Fruit fly (Drosophila melanogaster) whole organism, embryonic: ENCODE measurements around the gene CG32333.

Source experiments
- CG12744 ChIP-seq: fragments of 200-800 bp; sonication (Bioruptor generic); optimal IDR thresholded peaks from 2 replicates; lab custom pipeline; 2016; ENCODE audit warnings: missing biosample characterization, missing genetic modification characterization
- CG14667 ChIP-seq: fragments of 200-800 bp; sonication (Bioruptor generic); IDR thresholded peaks from 2 replicates; pipeline ENCODE4 v1.3.6; 2022; ENCODE audit warnings: missing biosample characterization, missing genetic modification characterization
- CG15601 ChIP-seq: fragments of 200-800 bp; sonication (Bioruptor generic); optimal IDR thresholded peaks from 3 replicates; lab custom pipeline; 2019; ENCODE audit warnings: missing biosample characterization, mild to moderate bottlenecking, missing genetic modification characterization, moderate library complexity
- CG2129 ChIP-seq: fragments of 200-800 bp; sonication (Bioruptor generic); IDR thresholded peaks from 2 replicates; pipeline ENCODE4 v1.3.6; 2022; ENCODE audit warnings: missing biosample characterization, missing genetic modification characterization; ENCODE audit not compliant: partially characterized antibody
- CG2202 ChIP-seq: fragments of 200-800 bp; sonication (Bioruptor generic); optimal IDR thresholded peaks from 2 replicates; lab custom pipeline; 2018; ENCODE audit warnings: missing biosample characterization, mild to moderate bottlenecking, missing genetic modification characterization
- CG6683 ChIP-seq: fragments of 200-800 bp; sonication (Bioruptor generic); optimal IDR thresholded peaks from 2 replicates; lab custom pipeline; 2017; ENCODE audit warnings: missing biosample characterization, mild to moderate bottlenecking, missing genetic modification characterization, missing genetic modification reagents
- CG7928 ChIP-seq: fragments of 200-800 bp; sonication (Bioruptor generic); optimal IDR thresholded peaks from 2 replicates; lab custom pipeline; 2017; ENCODE audit warnings: missing biosample characterization, mild to moderate bottlenecking, missing genetic modification characterization
- CG8765 ChIP-seq: fragments of 200-800 bp; sonication (Bioruptor generic); IDR thresholded peaks from 2 replicates; pipeline ENCODE4 v1.3.6; 2022; ENCODE audit warnings: missing biosample characterization, missing genetic modification characterization
- Camta ChIP-seq: fragments of 200-800 bp; sonication (Bioruptor generic); optimal IDR thresholded peaks from 2 replicates; lab custom pipeline; 2016; ENCODE audit warnings: missing biosample characterization, missing genetic modification characterization
- Dek ChIP-seq: fragments of 200-800 bp; sonication (Bioruptor generic); optimal IDR thresholded peaks from 3 replicates; lab custom pipeline; 2019; ENCODE audit warnings: missing biosample characterization, mild to moderate bottlenecking, missing genetic modification characterization, moderate library complexity
- Dp ChIP-seq: fragments of 200-800 bp; sonication (Bioruptor generic); optimal IDR thresholded peaks from 2 replicates; lab custom pipeline; 2018; ENCODE audit warnings: missing biosample characterization, mild to moderate bottlenecking, missing genetic modification characterization, moderate library complexity
- Eip74EF ChIP-seq, 2 experiments: fragments of 200-800 bp in 1 of 2; fragments of >200 bp in 1 of 2; sonication (Bioruptor generic) in 1 of 2; optimal IDR thresholded peaks; 2 replicates each; lab custom pipeline; 2017 to 2019; ENCODE audit warnings: missing biosample characterization in 2 of 2, missing genetic modification characterization in 2 of 2, mild to moderate bottlenecking in 1 of 2, moderate library complexity in 1 of 2
- Elba2 ChIP-seq: fragments of 200-800 bp; sonication (Bioruptor generic); optimal IDR thresholded peaks from 3 replicates; lab custom pipeline; 2016; ENCODE audit warnings: missing biosample characterization, missing genetic modification characterization
- Ets97D ChIP-seq: fragments of 200-800 bp; sonication (Bioruptor generic); optimal IDR thresholded peaks from 3 replicates; lab custom pipeline; 2016; ENCODE audit warnings: missing biosample characterization, missing genetic modification characterization
- GATAe ChIP-seq: fragments of 200-800 bp; sonication (Bioruptor generic); conservative IDR thresholded peaks from 2 replicates; pipeline ENCODE4 v1.3.6; 2022; ENCODE audit warnings: missing biosample characterization, missing genetic modification characterization
- Gug ChIP-seq: fragments of 200-800 bp; sonication (Bioruptor generic); IDR thresholded peaks from 4 replicates; pipeline ENCODE4 v1.3.6; 2022; ENCODE audit warnings: missing biosample characterization, missing genetic modification characterization
- Meics ChIP-seq: fragments of 200-800 bp; sonication (Bioruptor generic); optimal IDR thresholded peaks from 2 replicates; lab custom pipeline; 2017; ENCODE audit warnings: missing biosample characterization, mild to moderate bottlenecking, missing genetic modification characterization
- PHDP ChIP-seq: fragments of 200-800 bp; sonication (Bioruptor generic); optimal IDR thresholded peaks from 3 replicates; lab custom pipeline; 2018; ENCODE audit warnings: missing biosample characterization, mild to moderate bottlenecking, missing genetic modification characterization, moderate library complexity
- Scr ChIP-seq: fragments of 200-800 bp; sonication (Bioruptor generic); IDR thresholded peaks from 2 replicates; pipeline ENCODE4 v1.3.6; 2022; ENCODE audit warnings: missing biosample characterization, missing genetic modification characterization; ENCODE audit not compliant: partially characterized antibody
- Spps ChIP-seq: fragments of 200-800 bp; sonication (Bioruptor generic); optimal IDR thresholded peaks from 2 replicates; lab custom pipeline; 2018; ENCODE audit warnings: missing biosample characterization, mild to moderate bottlenecking, missing genetic modification characterization
- Usf ChIP-seq: fragments of 200-800 bp; sonication (Bioruptor generic); optimal IDR thresholded peaks from 2 replicates; lab custom pipeline; 2017; ENCODE audit warnings: missing genotype, missing biosample characterization, missing genetic modification characterization
- Xbp1 ChIP-seq: fragments of 200-800 bp; sonication (Bioruptor generic); optimal IDR thresholded peaks from 3 replicates; lab custom pipeline; 2016; ENCODE audit warnings: missing biosample characterization, mild to moderate bottlenecking, missing genetic modification characterization
- YL-1 ChIP-seq: fragments of 200-800 bp; sonication (Bioruptor generic); optimal IDR thresholded peaks from 3 replicates; lab custom pipeline; 2017; ENCODE audit warnings: missing biosample characterization, mild to moderate bottlenecking, missing genetic modification characterization
- ab ChIP-seq: fragments of 200-800 bp; sonication (Bioruptor generic); optimal IDR thresholded peaks from 2 replicates; lab custom pipeline; 2016; ENCODE audit warnings: missing biosample characterization, missing genetic modification characterization
- br ChIP-seq: fragments of >200 bp; optimal IDR thresholded peaks from 2 replicates; lab custom pipeline; 2017
- cg ChIP-seq: fragments of 200-800 bp; sonication (Bioruptor generic); optimal IDR thresholded peaks from 3 replicates; lab custom pipeline; 2019; ENCODE audit warnings: missing biosample characterization, mild to moderate bottlenecking, missing genetic modification characterization, moderate library complexity
- chm ChIP-seq: fragments of 200-800 bp; sonication (Bioruptor generic); IDR thresholded peaks from 2 replicates; pipeline ENCODE4 v1.3.6; 2022; ENCODE audit warnings: missing biosample characterization, missing genetic modification characterization
- ci ChIP-seq: fragments of 200-800 bp; sonication (Bioruptor generic); IDR thresholded peaks from 3 replicates; pipeline ENCODE4 v1.3.6; 2022; ENCODE audit warnings: missing biosample characterization, missing genetic modification characterization
- cwo ChIP-seq: fragments of 200-800 bp; sonication (Bioruptor generic); optimal IDR thresholded peaks from 3 replicates; lab custom pipeline; 2017; ENCODE audit warnings: missing biosample characterization, missing genetic modification characterization, mild to moderate bottlenecking, moderate library complexity, missing genetic modification reagents
- dati ChIP-seq: fragments of 200-800 bp; sonication (Bioruptor generic); IDR thresholded peaks from 2 replicates; pipeline ENCODE4 v1.3.6; 2022; ENCODE audit warnings: missing biosample characterization, missing genetic modification characterization
- dimm ChIP-seq: fragments of 200-800 bp; sonication (Bioruptor generic); IDR thresholded peaks from 2 replicates; pipeline ENCODE4 v1.3.6; 2022; ENCODE audit warnings: missing biosample characterization, missing genetic modification characterization
- emc ChIP-seq: fragments of 200-800 bp; sonication (Bioruptor generic); optimal IDR thresholded peaks from 2 replicates; lab custom pipeline; 2016; ENCODE audit warnings: missing biosample characterization, missing genetic modification characterization
- fd64A ChIP-seq: fragments of 200-800 bp; sonication (Bioruptor generic); optimal IDR thresholded peaks from 3 replicates; lab custom pipeline; 2018; ENCODE audit warnings: missing biosample characterization, mild to moderate bottlenecking, missing genetic modification characterization
- ftz-f1 ChIP-seq: fragments of 200-800 bp; sonication (Bioruptor generic); optimal IDR thresholded peaks from 2 replicates; lab custom pipeline; 2016; ENCODE audit warnings: missing biosample characterization, missing genetic modification characterization
- gem ChIP-seq: fragments of 200-800 bp; sonication (Bioruptor generic); optimal IDR thresholded peaks from 2 replicates; lab custom pipeline; 2019; ENCODE audit warnings: missing biosample characterization, mild to moderate bottlenecking, missing genetic modification characterization, moderate library complexity
- gfzf ChIP-seq: fragments of 200-800 bp; sonication (Bioruptor generic); optimal IDR thresholded peaks from 2 replicates; lab custom pipeline; 2016; ENCODE audit warnings: missing biosample characterization, mild to moderate bottlenecking, missing genetic modification characterization, moderate library complexity
- gsb ChIP-seq: fragments of 200-800 bp; sonication (Bioruptor generic); IDR thresholded peaks from 2 replicates; pipeline ENCODE4 v1.3.6; 2022; ENCODE audit warnings: missing biosample characterization, missing genetic modification characterization
- gsb-n ChIP-seq: fragments of 200-800 bp; sonication (Bioruptor generic); optimal IDR thresholded peaks from 3 replicates; lab custom pipeline; 2018; ENCODE audit warnings: missing biosample characterization, mild to moderate bottlenecking, missing genetic modification characterization
- ind ChIP-seq: fragments of 200-800 bp; sonication (Bioruptor generic); optimal IDR thresholded peaks from 3 replicates; lab custom pipeline; 2016; ENCODE audit warnings: missing biosample characterization, missing genetic modification characterization
- kah ChIP-seq: fragments of 200-800 bp; sonication (Bioruptor generic); optimal IDR thresholded peaks from 2 replicates; lab custom pipeline; 2018; ENCODE audit warnings: missing biosample characterization, mild to moderate bottlenecking, missing genetic modification characterization
- kay ChIP-seq: fragments of 200-800 bp; sonication (Bioruptor generic); optimal IDR thresholded peaks from 2 replicates; lab custom pipeline; 2016; ENCODE audit warnings: missing biosample characterization, missing genetic modification characterization
- lilli ChIP-seq: fragments of 200-800 bp; sonication (Bioruptor generic); optimal IDR thresholded peaks from 3 replicates; lab custom pipeline; 2016; ENCODE audit warnings: missing biosample characterization, missing genetic modification characterization
- lov ChIP-seq, 2 experiments: fragments of 200-800 bp in 1 of 2; fragments of >200 bp in 1 of 2; sonication (Bioruptor generic) in 1 of 2; IDR thresholded peaks in 1 of 2; optimal IDR thresholded peaks in 1 of 2; 2 replicates in 1 of 2; 3 replicates in 1 of 2; pipeline versions ENCODE4 v1.3.6 to Lab custom; 2017 to 2022; ENCODE audit warnings: missing biosample characterization in 1 of 2, missing genetic modification characterization in 1 of 2
- org-1 ChIP-seq: fragments of 200-800 bp; sonication (Bioruptor generic); optimal IDR thresholded peaks from 2 replicates; lab custom pipeline; 2017; ENCODE audit warnings: missing biosample characterization, missing genetic modification characterization
- ranshi ChIP-seq: fragments of 200-800 bp; sonication (Bioruptor generic); IDR thresholded peaks from 2 replicates; pipeline ENCODE4 v1.3.6; 2022; ENCODE audit warnings: missing biosample characterization, missing genetic modification characterization
- run ChIP-seq: fragments of 200-800 bp; sonication (Bioruptor generic); optimal IDR thresholded peaks from 3 replicates; lab custom pipeline; 2018; ENCODE audit warnings: missing biosample characterization, mild to moderate bottlenecking, missing genetic modification characterization
- scrt ChIP-seq: fragments of 200-800 bp; sonication (Bioruptor generic); optimal IDR thresholded peaks from 2 replicates; lab custom pipeline; 2018; ENCODE audit warnings: missing biosample characterization, mild to moderate bottlenecking, missing genetic modification characterization, moderate library complexity
- ttk ChIP-seq: fragments of 200-800 bp; sonication (Bioruptor generic); IDR thresholded peaks from 2 replicates; pipeline ENCODE4 v2.1.2; 2022; ENCODE audit warnings: missing biosample characterization, missing genetic modification characterization
- wdn ChIP-seq: fragments of 200-800 bp; sonication (Bioruptor generic); IDR thresholded peaks from 2 replicates; pipeline ENCODE4 v1.3.6; 2022; ENCODE audit warnings: missing biosample characterization, missing genetic modification characterization
- zfh2 ChIP-seq: fragments of 200-800 bp; sonication (Bioruptor generic); optimal IDR thresholded peaks from 2 replicates; lab custom pipeline; 2016; ENCODE audit warnings: missing biosample characterization, missing genetic modification characterization

The CG32333 gene

dm6 chr3L:1307005-1307632 lies 31.4 kb downstream of the CG32333 start, which contains the start of the genes Ctr9 and Nt5a (continued):
- TF ChIP-seq ranshi (GFP tag; lab: Robert Waterston, UW) (peak; percentile 46; the same call in 1 of the 2 replicates), kay (peak; percentile 36), gfzf (GFP tag; lab: Kevin White, UChicago) (peak; percentile 43), CG15601 (tag; lab: Kevin White, UChicago) (peak; percentile 62), Ets97D (peak; percentile 86), ind (GFP tag; lab: Kevin White, UChicago) (peak; percentile 38), dati (no peak), Elba2 (no peak), Dek (tag; lab: Kevin White, UChicago) (no peak), zfh2 (GFP tag; lab: Kevin White, UChicago) (peak; percentile 75), Camta (GFP tag; lab: Kevin White, UChicago) (no peak), ftz-f1 (GFP tag; lab: Kevin White, UChicago) (peak; percentile 33), Spps (tag; lab: Kevin White, UChicago) (no peak), wdn (no peak), CG7928 (GFP tag; lab: Kevin White, UChicago) (peak; percentile 45), CG2129 (GFP tag; lab: Robert Waterston, UW) (peak; percentile 54; the same call in 1 of the 2 replicates), ttk (GFP tag; lab: Robert Waterston, UW) (no peak), gsb (GFP tag; lab: Robert Waterston, UW) (no peak), ab (GFP tag; lab: Kevin White, UChicago) (no peak), CG8765 (GFP tag; lab: Robert Waterston, UW) (no peak), PHDP (peak; percentile 29), br (lab: Kevin White, UChicago) (no peak), CG2202 (tag; lab: Kevin White, UChicago) (no peak), chm (GFP tag; lab: Robert Waterston, UW) (no peak), Dp (peak; percentile 55), Xbp1 (GFP tag; lab: Kevin White, UChicago) (peak; percentile 65), Meics (GFP tag; lab: Kevin White, UChicago) (peak; percentile 45), org-1 (no peak), lov (optimal IDR thresholded peaks at IDR 0.05; lab: Kevin White, UChicago) (no peak), lov (GFP tag; IDR thresholded peaks at IDR 0.05; lab: Robert Waterston, UW) (no peak), CG14667 (no peak), CG6683 (peak; percentile 31), fd64A (GFP tag; lab: Kevin White, UChicago) (no peak), gem (no peak), Scr (GFP tag; lab: Robert Waterston, UW) (peak; percentile 71), ci (GFP tag; lab: Robert Waterston, UW) (peak; percentile 67; the same call in 2 of the 3 replicates), emc (GFP tag; lab: Kevin White, UChicago) (peak; percentile 6), kah (no peak), scrt (GFP tag; lab: Kevin White, UChicago) (peak; percentile 38), lilli (GFP tag; lab: Kevin White, UChicago) (peak; percentile 85), YL-1 (GFP tag; lab: Kevin White, UChicago) (peak; percentile 91), gsb-n (tag; lab: Kevin White, UChicago) (no peak), Gug (GFP tag; lab: Robert Waterston, UW) (peak; percentile 41; the same call in 1 of the 4 replicates), cwo (GFP tag; lab: Kevin White, UChicago) (no peak), run (tag; lab: Kevin White, UChicago) (no peak), Eip74EF (GFP tag; optimal IDR thresholded peaks at IDR 0.05; lab: Kevin White, UChicago) (peak in 1 of 2 experiments; percentile 47), dimm (no peak), cg (GFP tag; lab: Kevin White, UChicago) (no peak), Usf (GFP tag; lab: Kevin White, UChicago) (no peak), CG12744 (GFP tag; lab: Kevin White, UChicago) (peak; percentile 61), GATAe (GFP tag; lab: Robert Waterston, UW) (no peak)
